Fruit fly (Drosophila melanogaster) whole organism, embryonic: ENCODE data around the gene CG31157.

Experiments
- Bdp1 ChIP-seq: fragments of 200-800 bp; sonication (Bioruptor generic); optimal IDR thresholded peaks from 3 replicates; lab custom pipeline; 2016; ENCODE audit warnings: missing biosample characterization, missing genetic modification characterization
- Blimp-1 ChIP-seq: fragments of 200-800 bp; sonication (Bioruptor generic); optimal IDR thresholded peaks from 3 replicates; lab custom pipeline; 2018; ENCODE audit warnings: missing biosample characterization, missing genetic modification characterization, mild to moderate bottlenecking, moderate library complexity, missing genetic modification reagents
- BtbVII ChIP-seq: fragments of 200-800 bp; sonication (Bioruptor generic); optimal IDR thresholded peaks from 3 replicates; lab custom pipeline; 2017; ENCODE audit warnings: missing biosample characterization, mild to moderate bottlenecking, missing genetic modification characterization
- CG10267 ChIP-seq: fragments of 200-800 bp; sonication (Bioruptor generic); optimal IDR thresholded peaks from 2 replicates; lab custom pipeline; 2018; ENCODE audit warnings: missing biosample characterization, mild to moderate bottlenecking, missing genetic modification characterization, moderate library complexity
- CG11085 ChIP-seq: fragments of 200-800 bp; sonication (Bioruptor generic); IDR thresholded peaks from 2 replicates; pipeline ENCODE4 v1.3.6; 2022; ENCODE audit warnings: missing biosample characterization, missing genetic modification characterization
- CG11456 ChIP-seq: fragments of 200-800 bp; sonication (Bioruptor generic); IDR thresholded peaks from 3 replicates; pipeline ENCODE4 v1.3.6; 2022; ENCODE audit warnings: missing biosample characterization, missing genetic modification characterization
- CG15601 ChIP-seq: fragments of 200-800 bp; sonication (Bioruptor generic); optimal IDR thresholded peaks from 3 replicates; lab custom pipeline; 2019; ENCODE audit warnings: missing biosample characterization, mild to moderate bottlenecking, missing genetic modification characterization, moderate library complexity
- CG18599 ChIP-seq: fragments of 200-800 bp; sonication (Bioruptor generic); optimal IDR thresholded peaks from 3 replicates; lab custom pipeline; 2017; ENCODE audit warnings: missing biosample characterization, missing genetic modification characterization, mild to moderate bottlenecking, moderate library complexity, missing genetic modification reagents
- CG2116 ChIP-seq: fragments of 200-800 bp; sonication (Bioruptor generic); optimal IDR thresholded peaks from 3 replicates; lab custom pipeline; 2018; ENCODE audit warnings: missing biosample characterization, mild to moderate bottlenecking, missing genetic modification characterization
- CG32767 ChIP-seq: fragments of 200-800 bp; sonication (Bioruptor generic); IDR thresholded peaks from 2 replicates; pipeline ENCODE4 v1.3.6; 2022; ENCODE audit warnings: missing biosample characterization, missing genetic modification characterization
- CG4360 ChIP-seq: fragments of 200-800 bp; sonication (Bioruptor generic); IDR thresholded peaks from 2 replicates; pipeline ENCODE4 v1.3.6; 2022; ENCODE audit warnings: missing biosample characterization, missing genetic modification characterization
- CG5180 ChIP-seq: fragments of 200-800 bp; sonication (Bioruptor generic); optimal IDR thresholded peaks from 3 replicates; lab custom pipeline; 2017; ENCODE audit warnings: missing biosample characterization, missing genetic modification characterization, mild to moderate bottlenecking, moderate library complexity, missing genetic modification reagents
- CG6175 ChIP-seq: fragments of 200-800 bp; sonication (Bioruptor generic); IDR thresholded peaks from 3 replicates; pipeline ENCODE4 v1.3.6; 2022; ENCODE audit warnings: missing biosample characterization, missing genetic modification characterization
- CG6765 ChIP-seq: fragments of 200-800 bp; sonication (Bioruptor generic); optimal IDR thresholded peaks from 3 replicates; lab custom pipeline; 2017; ENCODE audit warnings: missing biosample characterization, mild to moderate bottlenecking, missing genetic modification characterization
- CG8290 ChIP-seq, 3 experiments: fragments of 200-800 bp; sonication (Bioruptor generic); optimal IDR thresholded peaks; 2 replicates each; lab custom pipeline; 2016 to 2019; ENCODE audit warnings: missing biosample characterization in 3 of 3, missing genetic modification characterization in 3 of 3, mild to moderate bottlenecking in 2 of 3, moderate library complexity in 1 of 3
- CG9215 ChIP-seq: fragments of 200-800 bp; sonication (Bioruptor generic); IDR thresholded peaks from 2 replicates; pipeline ENCODE4 v1.3.6; 2022; ENCODE audit warnings: missing biosample characterization, missing genetic modification characterization
- CG9437 ChIP-seq: fragments of 200-800 bp; sonication (Bioruptor generic); optimal IDR thresholded peaks from 2 replicates; lab custom pipeline; 2018; ENCODE audit warnings: missing biosample characterization, mild to moderate bottlenecking, missing genetic modification characterization
- Dbx ChIP-seq: fragments of 200-800 bp; sonication (Bioruptor generic); IDR thresholded peaks from 3 replicates; pipeline ENCODE4 v1.3.6; 2022; ENCODE audit warnings: missing biosample characterization, missing genetic modification characterization
- Dip3 ChIP-seq: fragments of 200-800 bp; sonication (Bioruptor generic); optimal IDR thresholded peaks from 3 replicates; lab custom pipeline; 2016; ENCODE audit warnings: missing biosample characterization, missing genetic modification characterization
- Ets65A ChIP-seq: fragments of 200-800 bp; sonication (Bioruptor generic); peaks from one replicate; lab custom pipeline; 2016; ENCODE audit warnings: missing biosample characterization, missing genetic modification characterization
- Gug ChIP-seq: fragments of 200-800 bp; sonication (Bioruptor generic); IDR thresholded peaks from 4 replicates; pipeline ENCODE4 v1.3.6; 2022; ENCODE audit warnings: missing biosample characterization, missing genetic modification characterization
- H15 ChIP-seq: fragments of 200-800 bp; sonication (Bioruptor generic); IDR thresholded peaks from 3 replicates; pipeline ENCODE4 v1.3.6; 2022; ENCODE audit warnings: missing biosample characterization, missing genetic modification characterization
- Hsf ChIP-seq: fragments of 200-800 bp; sonication (Bioruptor generic); optimal IDR thresholded peaks from 3 replicates; lab custom pipeline; 2016; ENCODE audit warnings: missing biosample characterization, missing genetic modification characterization
- Jarid2 ChIP-seq: fragments of 200-800 bp; sonication (Bioruptor generic); optimal IDR thresholded peaks from 3 replicates; lab custom pipeline; 2017; ENCODE audit warnings: mild to moderate bottlenecking, missing biosample characterization, missing genetic modification reagents, missing genetic modification characterization
- Max ChIP-seq: fragments of 200-800 bp; sonication (Bioruptor generic); optimal IDR thresholded peaks from 2 replicates; lab custom pipeline; 2016; ENCODE audit warnings: missing biosample characterization, mild to moderate bottlenecking, missing genetic modification characterization
- Med ChIP-seq: fragments of 200-800 bp; sonication (Bioruptor generic); peaks from one replicate; lab custom pipeline; 2016; ENCODE audit warnings: missing biosample characterization, missing genetic modification characterization, mild to moderate bottlenecking, inconsistent platforms, moderate library complexity
- Opbp ChIP-seq: fragments of 200-800 bp; sonication (Bioruptor generic); IDR thresholded peaks from 3 replicates; pipeline ENCODE4 v1.3.6; 2022; ENCODE audit warnings: missing biosample characterization, missing genetic modification characterization; ENCODE audit not compliant: partially characterized antibody
- Scr ChIP-seq: fragments of 200-800 bp; sonication (Bioruptor generic); IDR thresholded peaks from 2 replicates; pipeline ENCODE4 v1.3.6; 2022; ENCODE audit warnings: missing biosample characterization, missing genetic modification characterization; ENCODE audit not compliant: partially characterized antibody
- Six4 ChIP-seq: fragments of 200-800 bp; sonication (Bioruptor generic); optimal IDR thresholded peaks from 2 replicates; lab custom pipeline; 2016; ENCODE audit warnings: missing biosample characterization, missing genetic modification characterization
- cg ChIP-seq: fragments of 200-800 bp; sonication (Bioruptor generic); optimal IDR thresholded peaks from 3 replicates; lab custom pipeline; 2019; ENCODE audit warnings: missing biosample characterization, mild to moderate bottlenecking, missing genetic modification characterization, moderate library complexity
- chinmo ChIP-seq: fragments of 200-800 bp; sonication (Bioruptor generic); IDR thresholded peaks from 4 replicates; pipeline ENCODE4 v1.3.6; 2022; ENCODE audit warnings: missing biosample characterization, missing genetic modification characterization; ENCODE audit not compliant: partially characterized antibody
- chm ChIP-seq: fragments of 200-800 bp; sonication (Bioruptor generic); IDR thresholded peaks from 2 replicates; pipeline ENCODE4 v1.3.6; 2022; ENCODE audit warnings: missing biosample characterization, missing genetic modification characterization
- ci ChIP-seq: fragments of 200-800 bp; sonication (Bioruptor generic); IDR thresholded peaks from 3 replicates; pipeline ENCODE4 v1.3.6; 2022; ENCODE audit warnings: missing biosample characterization, missing genetic modification characterization
- crol ChIP-seq: fragments of 200-800 bp; sonication (Bioruptor generic); IDR thresholded peaks from 2 replicates; pipeline ENCODE4 v1.3.6; 2022; ENCODE audit warnings: missing biosample characterization, missing genetic modification characterization
- fd64A ChIP-seq: fragments of 200-800 bp; sonication (Bioruptor generic); optimal IDR thresholded peaks from 3 replicates; lab custom pipeline; 2018; ENCODE audit warnings: missing biosample characterization, mild to moderate bottlenecking, missing genetic modification characterization
- gt ChIP-seq: fragments of 200-800 bp; sonication (Bioruptor generic); IDR thresholded peaks from 2 replicates; pipeline ENCODE4 v1.3.6; 2022; ENCODE audit warnings: missing biosample characterization, missing genetic modification characterization
- kni ChIP-seq: fragments of 200-800 bp; sonication (Bioruptor generic); optimal IDR thresholded peaks from 3 replicates; lab custom pipeline; 2017; ENCODE audit warnings: mild to moderate bottlenecking, missing biosample characterization, missing genetic modification reagents, missing genetic modification characterization
- nerfin-1 ChIP-seq: fragments of 200-800 bp; sonication (Bioruptor generic); optimal IDR thresholded peaks from 3 replicates; lab custom pipeline; 2019; ENCODE audit warnings: missing biosample characterization, mild to moderate bottlenecking, missing genetic modification characterization, moderate library complexity
- pros ChIP-seq: fragments of 200-800 bp; sonication (Bioruptor generic); optimal IDR thresholded peaks from 3 replicates; lab custom pipeline; 2019; ENCODE audit warnings: missing biosample characterization, mild to moderate bottlenecking, missing genetic modification characterization, moderate library complexity
- repo ChIP-seq: fragments of 200-800 bp; sonication (Bioruptor generic); optimal IDR thresholded peaks from 2 replicates; lab custom pipeline; 2016; ENCODE audit warnings: missing biosample characterization, missing genetic modification characterization
- rib ChIP-seq: fragments of 200-800 bp; sonication (Bioruptor generic); IDR thresholded peaks from 2 replicates; pipeline ENCODE4 v1.3.6; 2022; ENCODE audit warnings: missing biosample characterization, missing genetic modification characterization
- ro ChIP-seq: fragments of 200-800 bp; sonication (Bioruptor generic); IDR thresholded peaks from 2 replicates; pipeline ENCODE4 v1.3.6; 2022; ENCODE audit warnings: missing biosample characterization, missing genetic modification characterization
- scrt ChIP-seq: fragments of 200-800 bp; sonication (Bioruptor generic); optimal IDR thresholded peaks from 2 replicates; lab custom pipeline; 2018; ENCODE audit warnings: missing biosample characterization, mild to moderate bottlenecking, missing genetic modification characterization, moderate library complexity
- sd ChIP-seq: fragments of 200-800 bp; sonication (Bioruptor generic); optimal IDR thresholded peaks from 3 replicates; lab custom pipeline; 2018; ENCODE audit warnings: missing biosample characterization, mild to moderate bottlenecking, missing genetic modification characterization, moderate library complexity
- sens ChIP-seq: fragments of 200-800 bp; sonication (Bioruptor generic); peaks from one replicate; lab custom pipeline; 2016; ENCODE audit warnings: missing biosample characterization, missing genetic modification characterization
- tna ChIP-seq: fragments of 200-800 bp; sonication (Bioruptor generic); IDR thresholded peaks from 2 replicates; pipeline ENCODE4 v1.3.6; 2022; ENCODE audit warnings: missing biosample characterization, missing genetic modification characterization; ENCODE audit not compliant: partially characterized antibody
- unc-4 ChIP-seq: fragments of 200-800 bp; sonication (Bioruptor generic); IDR thresholded peaks from 2 replicates; pipeline ENCODE4 v1.3.6; 2022; ENCODE audit warnings: missing biosample characterization, missing genetic modification characterization; ENCODE audit not compliant: partially characterized antibody
- wdn ChIP-seq: fragments of 200-800 bp; sonication (Bioruptor generic); IDR thresholded peaks from 2 replicates; pipeline ENCODE4 v1.3.6; 2022; ENCODE audit warnings: missing biosample characterization, missing genetic modification characterization

The CG31157 gene

DNA sequence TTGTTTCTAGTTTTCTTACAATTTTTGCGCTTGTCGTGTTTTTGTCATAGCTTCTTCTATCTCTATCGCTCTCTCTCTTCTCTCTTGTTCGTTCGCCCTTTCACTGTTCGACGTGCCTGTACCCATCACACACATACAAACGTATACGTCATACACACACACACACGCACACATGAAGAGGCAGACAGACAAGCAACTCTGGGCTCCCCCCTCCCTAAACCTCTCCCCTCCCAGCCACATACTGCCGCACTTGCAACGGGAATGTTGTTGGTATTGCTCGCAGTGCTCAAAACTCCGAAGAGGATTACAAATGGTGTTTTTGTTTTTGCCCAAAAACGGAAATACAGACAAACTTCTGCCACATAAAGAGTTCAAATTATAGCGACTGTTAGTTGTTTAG, 34.5 kb upstream of the CG31157 start (continued):
- TF ChIP-seq CG11085 (GFP tag; lab: Robert Waterston, UW), result no peak
- no peak for TF ChIP-seq CG6765 (GFP tag; lab: Kevin White, UChicago)
- peak; percentile 67 for TF ChIP-seq chm (GFP tag; lab: Robert Waterston, UW)
- TF ChIP-seq kni, result peak; percentile 24
- TF ChIP-seq tna (GFP tag; lab: Robert Waterston, UW), result peak; percentile 20; the same call in 1 of the 2 replicates
- no peak for TF ChIP-seq unc-4
- no peak for TF ChIP-seq CG18599 (GFP tag; lab: Kevin White, UChicago)
- TF ChIP-seq CG9215, result no peak
- no peak for TF ChIP-seq CG11456 (GFP tag; lab: Robert Waterston, UW)
- no peak for TF ChIP-seq CG15601 (tag; lab: Kevin White, UChicago)
- no peak for TF ChIP-seq pros (GFP tag; lab: Kevin White, UChicago)
- TF ChIP-seq fd64A (GFP tag; lab: Kevin White, UChicago), result no peak
- TF ChIP-seq Scr (GFP tag; lab: Robert Waterston, UW), result peak; percentile 22; the same call in 1 of the 2 replicates
- no peak for TF ChIP-seq Six4 (GFP tag; lab: Kevin White, UChicago)
- TF ChIP-seq CG5180, result peak; percentile 18
- no peak for TF ChIP-seq Hsf (GFP tag; lab: Kevin White, UChicago)
- TF ChIP-seq wdn (GFP tag; lab: Robert Waterston, UW), result 0 out of 2 replicates have a peak, but pooled peaks have one; percentile 24
- TF ChIP-seq Max (GFP tag; lab: Kevin White, UChicago), result no peak
- TF ChIP-seq Gug, result no peak
- peak; percentile 46 for TF ChIP-seq sens
- peak; percentile 48 for TF ChIP-seq Blimp-1 (GFP tag; lab: Kevin White, UChicago)
- peak; percentile 57; the same call in 1 of the 2 replicates for TF ChIP-seq CG4360 (GFP tag; lab: Robert Waterston, UW)
- no peak for TF ChIP-seq Bdp1
- peak; percentile 18; the same call in 1 of the 3 replicates for TF ChIP-seq ci
- TF ChIP-seq nerfin-1, result peak; percentile 58
- peak; percentile 58; the same call in 1 of the 2 replicates for TF ChIP-seq CG32767 (GFP tag; lab: Robert Waterston, UW)
- no peak for TF ChIP-seq CG9437 (GFP tag; lab: Kevin White, UChicago)
- TF ChIP-seq CG10267 (tag; lab: Kevin White, UChicago), result no peak
- TF ChIP-seq Opbp, result 0 out of 3 replicates have a peak, but pooled peaks have one; percentile 24
- TF ChIP-seq repo (GFP tag; lab: Kevin White, UChicago), result no peak
- TF ChIP-seq H15, result 0 out of 3 replicates have a peak, but pooled peaks have one; percentile 24
- peak; percentile 4; the same call in 1 of the 4 replicates for TF ChIP-seq chinmo (GFP tag; lab: Robert Waterston, UW)
- no peak for TF ChIP-seq gt (GFP tag; lab: Robert Waterston, UW)
- TF ChIP-seq Dbx, result 0 out of 3 replicates have a peak, but pooled peaks have one; percentile 39
- no peak for TF ChIP-seq Ets65A
- peak; percentile 48; the same call in 1 of the 2 replicates for TF ChIP-seq rib (GFP tag; lab: Robert Waterston, UW)
- TF ChIP-seq Dip3 (GFP tag; lab: Kevin White, UChicago), result no peak
- no peak for TF ChIP-seq BtbVII (GFP tag; lab: Kevin White, UChicago)
- peak; percentile 95 for TF ChIP-seq crol (GFP tag; lab: Robert Waterston, UW)
- TF ChIP-seq CG6175, result 0 out of 3 replicates have a peak, but pooled peaks have one; percentile 44
- TF ChIP-seq scrt, result no peak
- TF ChIP-seq sd, result peak; percentile 43
- TF ChIP-seq cg (GFP tag; lab: Kevin White, UChicago), result peak; percentile 90
- no peak for TF ChIP-seq Jarid2 (GFP tag; lab: Kevin White, UChicago)
- TF ChIP-seq Med (GFP tag; lab: Kevin White, UChicago), result peak; percentile 74
- TF ChIP-seq CG2116, result peak; percentile 72
- TF ChIP-seq ro, result no peak
- no peak for TF ChIP-seq CG8290 (GFP tag; optimal IDR thresholded peaks at IDR 0.05; lab: Kevin White, UChicago)
- peak in 1 of 2 experiments; percentile 3 for TF ChIP-seq CG8290 (tag; optimal IDR thresholded peaks at IDR 0.05; lab: Kevin White, UChicago)
